Worm (Caenorhabditis elegans): ENCODE data around the gene adh-1.

DNA sequence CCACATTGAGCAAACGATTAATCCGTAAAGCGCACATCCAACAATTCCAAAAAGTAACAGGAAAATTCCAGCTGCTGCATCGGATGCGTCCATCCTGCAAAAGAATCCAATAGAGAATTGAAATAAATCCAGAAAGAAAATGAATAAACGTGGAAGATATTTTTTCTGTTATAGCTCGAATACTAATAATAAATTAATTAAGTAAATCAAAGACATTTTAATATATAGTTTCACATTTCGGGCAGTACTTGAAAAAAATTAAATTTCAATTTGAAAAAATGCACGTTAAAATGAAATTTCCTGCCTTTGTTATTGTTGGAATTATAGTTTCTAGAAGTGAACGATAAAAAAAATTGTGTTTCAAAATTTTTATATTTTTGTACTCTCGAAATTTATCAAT lies 19.9 kb upstream of the adh-1 start, which contains the start of gene R13H4.7:
- TF ChIP-seq ceh-82 (tag; optimal IDR thresholded peaks at IDR 0.05) = no peak
- TF ChIP-seq lin-39 (tag; optimal IDR thresholded peaks at IDR 0.05) = no peak
- no peak for TF ChIP-seq nhr-237 (tag; optimal IDR thresholded peaks at IDR 0.05)
- TF ChIP-seq sem-4 (tag; optimal IDR thresholded peaks at IDR 0.05) = no peak
- no peak for TF ChIP-seq nhr-12 (tag; optimal IDR thresholded peaks at IDR 0.05)
- TF ChIP-seq nhr-6 (tag; optimal IDR thresholded peaks at IDR 0.05) = no peak
- TF ChIP-seq unc-55 (GFP tag; optimal IDR thresholded peaks at IDR 0.05) = no peak
- TF ChIP-seq fos-1 (tag; optimal IDR thresholded peaks at IDR 0.05) = no peak

All from whole organism, L2 larva.